Worm (Caenorhabditis elegans): ENCODE measurements around the gene H01M10.2.

DNA sequence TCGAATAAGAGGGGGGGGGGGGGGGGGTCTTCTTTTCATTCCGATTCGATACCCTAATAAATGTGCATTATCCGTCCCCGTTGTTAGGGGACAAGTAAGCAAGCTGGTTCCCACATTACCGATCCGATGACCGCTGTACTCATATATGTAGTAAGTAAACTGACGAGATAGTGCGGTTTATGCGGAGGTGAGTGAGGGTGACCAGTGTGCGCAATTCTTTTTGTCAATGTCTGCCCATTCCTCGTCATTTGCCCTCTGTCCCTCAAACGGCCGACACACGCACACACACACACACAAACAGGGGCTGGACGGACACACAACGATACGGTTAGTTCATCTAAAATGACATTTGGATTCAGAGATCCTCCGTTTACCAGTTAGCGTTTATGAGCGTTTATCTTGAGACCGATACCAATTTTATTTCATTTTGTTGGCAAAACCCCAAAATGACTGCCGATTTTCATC, 33.3 kb downstream of the H01M10.2 start, which contains the start of gene aat-3:
- TF ChIP-seq mdl-1 (tag; optimal IDR thresholded peaks at IDR 0.05) = no peak
- no peak for TF ChIP-seq aly-2 (tag; optimal IDR thresholded peaks at IDR 0.05)
- TF ChIP-seq skn-1 (tag; optimal IDR thresholded peaks at IDR 0.05) = no peak
- no peak for TF ChIP-seq lin-15B (tag; optimal IDR thresholded peaks at IDR 0.05)
- TF ChIP-seq unc-62 (GFP tag; optimal IDR thresholded peaks at IDR 0.05) = no peak
